Worm (Caenorhabditis elegans): ENCODE data around the gene klp-12.
"Not testable (repeated sequence)": the region's sequence is repeated elsewhere in the genome, so short reads cannot be mapped to it uniquely, and the experiment has no call there.

DNA sequence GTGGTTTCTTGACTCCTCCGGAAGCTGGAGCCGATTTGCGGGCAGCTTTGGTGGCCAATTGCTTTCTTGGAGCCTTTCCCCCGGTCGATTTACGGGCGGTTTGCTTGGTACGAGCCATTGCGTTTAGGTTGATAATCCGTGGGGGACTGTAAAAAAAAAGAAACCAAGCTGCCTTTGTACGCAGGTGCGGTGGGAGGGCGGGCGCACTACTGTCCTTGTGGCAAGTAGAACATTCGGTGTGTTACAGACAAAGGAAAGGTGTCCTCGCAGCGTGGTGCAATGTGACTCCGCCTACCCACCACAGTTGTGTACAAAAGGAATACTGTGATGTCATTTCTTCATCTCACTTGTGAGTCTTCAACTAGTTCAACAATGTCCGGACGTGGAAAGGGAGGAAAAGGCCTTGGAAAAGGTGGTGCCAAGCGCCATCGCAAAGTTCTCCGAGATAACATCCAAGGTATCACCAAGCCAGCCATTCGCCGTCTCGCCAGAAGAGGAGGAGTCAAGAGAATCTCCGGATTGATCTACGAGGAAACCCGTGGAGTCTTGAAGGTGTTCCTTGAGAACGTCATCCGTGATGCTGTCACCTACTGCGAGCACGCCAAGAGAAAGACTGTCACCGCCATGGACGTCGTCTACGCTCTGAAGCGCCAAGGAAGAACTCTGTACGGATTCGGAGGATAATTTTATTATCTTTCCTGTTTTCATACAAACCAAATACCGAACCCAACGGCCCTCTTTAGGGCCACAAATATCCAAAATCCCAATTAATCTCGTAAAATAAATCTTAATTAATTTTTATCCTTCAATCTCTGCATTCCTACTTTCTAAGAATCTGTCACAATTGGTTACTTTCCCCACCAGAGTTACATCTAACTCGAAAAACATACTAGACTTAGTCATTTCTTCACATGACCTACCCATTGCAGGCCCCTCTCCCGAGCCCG is 47.3 kb upstream of the klp-12 start, which contains the start of the genes his-63 and his-64:
- TF ChIP-seq mep-1 (tag; optimal IDR thresholded peaks at IDR 0.05); set-16 (GFP tag; IDR thresholded peaks at IDR 0.05); ztf-11 (tag; optimal IDR thresholded peaks at IDR 0.05); aly-2 (tag; optimal IDR thresholded peaks at IDR 0.05); pqm-1 (tag; optimal IDR thresholded peaks at IDR 0.05); lir-3 (tag; optimal IDR thresholded peaks at IDR 0.05): not testable (repeated sequence)
